Fruit fly (Drosophila melanogaster): ENCODE measurements around the gene Cht7.

The Cht7 gene

DNA sequence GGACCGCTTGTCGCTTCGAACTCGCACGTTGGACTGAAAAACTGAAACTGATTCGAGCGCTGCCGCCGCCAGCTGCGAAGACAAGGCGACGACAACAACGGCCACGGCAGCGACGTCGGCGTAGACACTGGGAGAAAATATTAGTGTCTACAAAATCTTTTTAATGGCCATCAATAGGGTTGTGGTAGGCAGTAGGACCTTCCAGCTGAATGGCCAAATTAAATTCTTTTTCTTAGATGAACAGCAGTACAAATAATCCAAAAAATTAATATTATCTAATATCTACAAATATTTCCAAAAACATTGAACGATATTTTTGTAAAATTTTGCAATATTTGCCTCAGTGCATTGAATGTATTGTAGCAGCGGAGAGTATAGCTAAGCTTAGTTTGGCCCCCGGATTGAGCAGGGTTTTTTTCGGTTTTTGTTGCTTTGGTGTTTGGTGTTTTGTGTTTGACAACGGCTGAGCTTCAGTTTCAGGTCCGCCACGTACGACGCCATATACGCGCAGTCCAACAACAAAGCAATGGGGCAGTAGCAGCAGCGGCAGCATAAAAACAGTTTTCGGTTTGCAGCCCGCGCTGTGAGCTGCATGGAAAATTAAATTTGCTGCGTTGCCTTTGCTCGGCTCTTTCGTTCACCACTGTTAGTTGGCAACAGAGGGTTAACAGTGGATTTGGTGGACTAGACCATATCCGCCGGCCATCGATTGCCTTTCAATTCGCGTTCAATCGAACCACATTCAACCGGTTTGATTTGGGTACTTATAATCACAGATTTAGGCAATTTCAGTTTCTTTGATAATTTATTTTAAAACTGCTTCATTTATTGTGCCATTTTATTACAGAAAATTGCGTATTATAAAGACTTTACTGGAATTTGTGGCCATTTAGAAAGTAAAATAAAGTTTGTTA is at the start of gene Cht7 (continued):
- no peak; the same call in 1 of the 2 replicates for TF ChIP-seq Ravus (GFP tag; IDR thresholded peaks at IDR 0.05)
- TF ChIP-seq HLH3B (GFP tag; IDR thresholded peaks at IDR 0.05) = peak; percentile 77
- TF ChIP-seq Hmr (GFP tag; optimal IDR thresholded peaks at IDR 0.05) = peak; percentile 90
- peak; percentile 75 for TF ChIP-seq cwo (GFP tag; optimal IDR thresholded peaks at IDR 0.05)
- TF ChIP-seq CG1233 (GFP tag; optimal IDR thresholded peaks at IDR 0.05) = peak; percentile 60
- peak; percentile 69 for TF ChIP-seq CG4707 (GFP tag; optimal IDR thresholded peaks at IDR 0.05)
- no peak for TF ChIP-seq pros (GFP tag; optimal IDR thresholded peaks at IDR 0.05)
- no peak for TF ChIP-seq Dref (GFP tag; IDR thresholded peaks at IDR 0.05)
- peak; percentile 14 for TF ChIP-seq emc (GFP tag; optimal IDR thresholded peaks at IDR 0.05)
- no peak for TF ChIP-seq Taf1 (GFP tag; IDR thresholded peaks at IDR 0.05)
- peak; percentile 34 for TF ChIP-seq dm (GFP tag; optimal IDR thresholded peaks at IDR 0.05)
- TF ChIP-seq Kr (GFP tag; optimal IDR thresholded peaks at IDR 0.05) = no peak
- peak; percentile 79 for TF ChIP-seq CG16863 (GFP tag; optimal IDR thresholded peaks at IDR 0.05)
- peak; percentile 85 for TF ChIP-seq CG34422 (GFP tag; IDR thresholded peaks at IDR 0.05)
- TF ChIP-seq al (GFP tag; IDR thresholded peaks at IDR 0.05) = peak; percentile 76
- TF ChIP-seq tin (GFP tag; optimal IDR thresholded peaks at IDR 0.05) = peak; percentile 75
- TF ChIP-seq chif (GFP tag; optimal IDR thresholded peaks at IDR 0.05) = peak; percentile 71 to 77
- peak; percentile 89 for TF ChIP-seq Sox100B (GFP tag; optimal IDR thresholded peaks at IDR 0.05)
- TF ChIP-seq kay (GFP tag; optimal IDR thresholded peaks at IDR 0.05) = peak; percentile 61
- peak; percentile 18 for TF ChIP-seq fu2 (GFP tag; optimal IDR thresholded peaks at IDR 0.05)
- TF ChIP-seq prd (optimal IDR thresholded peaks at IDR 0.05) = no peak
- peak; percentile 85 for TF ChIP-seq prd (GFP tag; IDR thresholded peaks at IDR 0.05)
- TF ChIP-seq CG9817 (tag; optimal IDR thresholded peaks at IDR 0.05) = peak; percentile 82
- peak; percentile 54 for TF ChIP-seq MTF-1 (GFP tag; optimal IDR thresholded peaks at IDR 0.05; ENCODE audit: borderline replicate concordance)
- TF ChIP-seq CG10979 (tag; optimal IDR thresholded peaks at IDR 0.05) = peak; percentile 87
- no peak for TF ChIP-seq Poxn (GFP tag; IDR thresholded peaks at IDR 0.05)
- peak; percentile 70 to 86 for TF ChIP-seq dpn (GFP tag; optimal IDR thresholded peaks at IDR 0.05)
- TF ChIP-seq CG6854 (GFP tag; optimal IDR thresholded peaks at IDR 0.05) = peak; percentile 77
- peak; percentile 76 for TF ChIP-seq Oaz (GFP tag; IDR thresholded peaks at IDR 0.05)
- TF ChIP-seq CG11093 (GFP tag; IDR thresholded peaks at IDR 0.05) = peak; percentile 78; the same call in 2 of the 3 replicates
- peak; percentile 87 for TF ChIP-seq Mad (GFP tag; optimal IDR thresholded peaks at IDR 0.05)
- TF ChIP-seq ac (GFP tag; optimal IDR thresholded peaks at IDR 0.05) = no peak
- peak; percentile 82 for TF ChIP-seq CG14050 (GFP tag; IDR thresholded peaks at IDR 0.05)
- TF ChIP-seq CG6683 (GFP tag; optimal IDR thresholded peaks at IDR 0.05) = peak; percentile 47
- peak; percentile 4 for TF ChIP-seq eyg (GFP tag; optimal IDR thresholded peaks at IDR 0.05)
- peak; percentile 46 for TF ChIP-seq CG2116 (GFP tag; optimal IDR thresholded peaks at IDR 0.05)
- peak; percentile 79 for TF ChIP-seq Aef1 (GFP tag; IDR thresholded peaks at IDR 0.05)
- TF ChIP-seq CG11560 (tag; IDR thresholded peaks at IDR 0.05) = peak; percentile 73
- peak; percentile 85 for TF ChIP-seq CG18599 (GFP tag; optimal IDR thresholded peaks at IDR 0.05)
- TF ChIP-seq Sry-δ (GFP tag; optimal IDR thresholded peaks at IDR 0.05) = no peak
- no peak for TF ChIP-seq p53 (GFP tag; optimal IDR thresholded peaks at IDR 0.05)
- no peak for TF ChIP-seq Stat92E (GFP tag; optimal IDR thresholded peaks at IDR 0.05)
- peak; percentile 20 for TF ChIP-seq CG31365 (tag; optimal IDR thresholded peaks at IDR 0.05)
- TF ChIP-seq cad (GFP tag; optimal IDR thresholded peaks at IDR 0.05) = no peak
- peak; percentile 86 for TF ChIP-seq CG18619 (GFP tag; optimal IDR thresholded peaks at IDR 0.05)
- TF ChIP-seq gcm2 (GFP tag; optimal IDR thresholded peaks at IDR 0.05) = peak; percentile 79
- TF ChIP-seq jing (GFP tag; optimal IDR thresholded peaks at IDR 0.05) = peak; percentile 81
- TF ChIP-seq C15 (GFP tag; IDR thresholded peaks at IDR 0.05) = no peak
- TF ChIP-seq h (optimal IDR thresholded peaks at IDR 0.05) = no peak
- peak; percentile 47 for TF ChIP-seq mam (GFP tag; optimal IDR thresholded peaks at IDR 0.05)

Data from whole organism, embryonic.